Fruit fly (Drosophila melanogaster) whole organism, wandering third instar larva: Measurements from ENCODE around the gene Phb1.

ENCODE experiments used
- Hr83 ChIP-seq: fragments of 200-300 bp; sonication (Bioruptor generic); optimal IDR thresholded peaks from 2 replicates; lab custom pipeline; 2016; ENCODE audit warnings: missing biosample characterization, mild to moderate bottlenecking, missing genetic modification characterization, moderate library complexity; ENCODE audit not compliant: poor library complexity, severe bottlenecking
- Jra ChIP-seq: sonication (Bioruptor generic); optimal IDR thresholded peaks from 2 replicates; lab custom pipeline; 2016; ENCODE audit warnings: missing biosample characterization, missing genetic modification characterization
- Myc ChIP-seq: fragments of >200 bp; optimal IDR thresholded peaks from 2 replicates; lab custom pipeline; 2017
- OdsH ChIP-seq: fragments of 200-800 bp; sonication (Bioruptor generic); optimal IDR thresholded peaks from 2 replicates; lab custom pipeline; 2016; ENCODE audit warnings: missing biosample characterization, mild to moderate bottlenecking, missing genetic modification characterization
- Sp1 ChIP-seq: fragments of 200-800 bp; sonication (Bioruptor generic); optimal IDR thresholded peaks from 3 replicates; lab custom pipeline; 2019; ENCODE audit warnings: missing biosample characterization, mild to moderate bottlenecking, missing genetic modification characterization, moderate library complexity
- br ChIP-seq: fragments of 200-800 bp; sonication (Bioruptor generic); optimal IDR thresholded peaks from 2 replicates; lab custom pipeline; 2016; ENCODE audit warnings: missing biosample characterization, missing genetic modification characterization
- h ChIP-seq: fragments of 200-800 bp; sonication (Bioruptor generic); optimal IDR thresholded peaks from 3 replicates; lab custom pipeline; 2016; ENCODE audit warnings: missing biosample characterization, mild to moderate bottlenecking, missing genetic modification characterization
- usp ChIP-seq: fragments of >200 bp; optimal IDR thresholded peaks from 2 replicates; lab custom pipeline; 2017; ENCODE audit warnings: missing biosample characterization, missing genetic modification characterization

DNA sequence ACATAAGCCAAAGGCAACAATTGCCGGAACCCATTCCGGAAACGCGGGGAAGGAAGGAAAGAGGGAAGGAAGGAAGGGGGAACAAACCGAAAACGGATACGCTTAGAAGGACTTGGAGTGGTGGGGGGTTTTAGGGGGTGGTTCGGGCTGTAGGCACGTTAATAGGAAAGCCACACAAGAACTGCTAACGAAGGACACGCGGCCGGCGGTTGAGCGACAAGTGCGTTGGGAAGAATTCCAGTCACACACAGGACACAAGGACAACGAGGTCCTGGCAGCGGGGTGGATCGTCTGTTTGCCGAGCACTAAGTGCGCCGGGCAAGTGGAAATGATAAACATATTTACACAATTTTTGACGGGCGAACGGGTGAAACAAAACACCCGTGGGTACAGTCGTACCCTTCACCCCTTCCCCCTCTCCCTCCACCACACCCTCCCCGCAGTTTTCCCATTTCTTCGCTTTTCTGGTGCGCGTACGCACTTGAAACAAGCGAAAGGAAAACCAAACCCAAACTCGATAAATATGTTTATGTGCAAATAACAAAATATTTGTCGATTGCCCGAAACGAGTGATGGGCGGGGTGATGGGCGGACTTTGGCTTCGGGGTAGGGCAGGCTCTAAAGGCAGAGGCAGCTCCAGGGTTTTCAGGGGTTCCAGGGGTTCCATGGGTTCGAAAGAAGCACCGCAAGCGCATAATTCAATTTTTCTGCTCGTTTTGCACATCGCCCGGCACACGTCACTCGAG lies 20.3 kb downstream of the Phb1 start:
- TF ChIP-seq Jra (GFP tag; lab: Kevin White, UChicago): no peak
- no peak for TF ChIP-seq h (GFP tag; lab: Kevin White, UChicago)
- no peak for TF ChIP-seq br (GFP tag; lab: Kevin White, UChicago)
- TF ChIP-seq usp (GFP tag; lab: Kevin White, UChicago): no peak
- no peak for TF ChIP-seq Sp1 (GFP tag; lab: Kevin White, UChicago)
- no peak for TF ChIP-seq OdsH (GFP tag; lab: Kevin White, UChicago)
- TF ChIP-seq Myc (lab: Kevin White, UChicago): no peak
- TF ChIP-seq Hr83 (GFP tag; lab: Kevin White, UChicago): no peak
